Worm (Caenorhabditis elegans): ENCODE results near the gene srx-60.

The srx-60 gene

DNA sequence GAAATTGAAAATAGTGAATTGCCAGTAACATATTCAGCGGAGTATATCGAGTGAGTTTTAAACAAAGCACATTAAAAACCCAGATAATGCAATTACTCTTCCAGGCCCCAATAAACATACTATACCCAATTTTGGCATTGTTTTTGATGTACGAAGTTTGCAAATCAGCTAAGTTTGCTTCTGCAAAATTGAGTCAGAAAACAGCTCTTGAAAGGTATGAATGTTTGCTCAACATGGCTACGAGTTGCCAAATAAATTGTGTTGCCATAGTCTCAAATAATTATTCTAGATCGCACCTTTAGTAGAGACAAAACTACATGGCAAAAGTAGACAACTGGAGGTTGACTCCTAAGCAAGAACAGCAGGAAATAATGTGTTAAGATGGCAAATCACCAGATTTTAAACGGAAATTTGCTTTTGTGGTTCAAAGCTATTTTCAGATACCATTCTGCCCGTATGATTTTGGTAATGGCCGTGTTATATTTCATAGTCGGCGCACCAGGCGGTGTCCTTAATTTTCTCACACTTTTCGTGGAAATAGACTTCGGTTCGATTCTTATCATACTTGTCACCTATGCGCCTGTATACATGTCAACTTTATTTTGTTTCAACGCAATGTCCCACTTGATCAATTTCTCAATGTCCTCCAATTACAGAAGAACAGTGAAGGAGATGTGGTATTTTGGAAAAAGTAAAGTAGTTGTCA is 31.9 kb downstream of the srx-60 start (continued):
- TF ChIP-seq nhr-27 (tag; optimal IDR thresholded peaks at IDR 0.05) (peak; percentile 33), nfya-2 (GFP tag; IDR thresholded peaks at IDR 0.05) (0 out of 2 replicates have a peak, but pooled peaks have one; percentile 38), F57C9.4 (tag; optimal IDR thresholded peaks at IDR 0.05) (peak; percentile 50), hmg-20 (GFP tag; IDR thresholded peaks at IDR 0.05) (no peak), ztf-22 (GFP tag; optimal IDR thresholded peaks at IDR 0.05) (peak; percentile 63), F22D6.2 (tag; optimal IDR thresholded peaks at IDR 0.05) (no peak), F49E8.2 (tag; optimal IDR thresholded peaks at IDR 0.05; ENCODE audit: insufficient read depth) (no peak), F33H1.4 (GFP tag; IDR thresholded peaks at IDR 0.05) (no peak), rpc-1 (optimal IDR thresholded peaks at IDR 0.05) (no peak), rpc-1 (tag; optimal IDR thresholded peaks at IDR 0.05) (no peak), Y67H2A.10 (GFP tag; conservative IDR thresholded peaks at IDR 0.05) (no peak), him-1 (tag; optimal IDR thresholded peaks at IDR 0.05) (no peak), egl-18 (GFP tag; IDR thresholded peaks at IDR 0.05) (no peak), ztf-18 (tag; optimal IDR thresholded peaks at IDR 0.05) (no peak), ztf-26 (tag; optimal IDR thresholded peaks at IDR 0.05) (peak; percentile 40), Y79H2A.3 (GFP tag; conservative IDR thresholded peaks at IDR 0.05) (no peak), sptf-2 (GFP tag; optimal IDR thresholded peaks at IDR 0.05) (no peak), athp-1 (tag; optimal IDR thresholded peaks at IDR 0.05) (peak; percentile 46), pha-4 (tag; optimal IDR thresholded peaks at IDR 0.05) (peak; percentile 83), ceh-91 (GFP tag; IDR thresholded peaks at IDR 0.05) (no peak), mel-28 (tag; optimal IDR thresholded peaks at IDR 0.05; ENCODE audit: borderline replicate concordance) (no peak), snpc-1.3 (tag; optimal IDR thresholded peaks at IDR 0.05; ENCODE audit: insufficient read depth) (no peak), B0035.1 (tag; optimal IDR thresholded peaks at IDR 0.05) (peak; percentile 21), ceh-27 (GFP tag; optimal IDR thresholded peaks at IDR 0.05) (peak; percentile 9), ztf-3 (GFP tag; optimal IDR thresholded peaks at IDR 0.05) (peak; percentile 22), let-607 (tag; optimal IDR thresholded peaks at IDR 0.05) (peak in 1 of 2 experiments; percentile 42), F37B4.10 (GFP tag; IDR thresholded peaks at IDR 0.05) (no peak), ztf-6 (GFP tag; IDR thresholded peaks at IDR 0.05) (no peak), Y95B8A.8 (GFP tag; IDR thresholded peaks at IDR 0.05) (peak; percentile 63; the same call in 1 of the 2 replicates), attf-6 (GFP tag; IDR thresholded peaks at IDR 0.05) (no peak), ceh-100 (GFP tag; IDR thresholded peaks at IDR 0.05) (no peak), ztf-28 (GFP tag; IDR thresholded peaks at IDR 0.05) (no peak), sdz-38 (tag; optimal IDR thresholded peaks at IDR 0.05) (no peak), nfyb-1 (GFP tag; IDR thresholded peaks at IDR 0.05) (peak; percentile 79), tbp1 (GFP tag; optimal IDR thresholded peaks at IDR 0.05) (peak; percentile 38), let-526 (GFP tag; IDR thresholded peaks at IDR 0.05) (no peak), F57A8.1 (GFP tag; optimal IDR thresholded peaks at IDR 0.05) (no peak), ceh-58 (GFP tag; IDR thresholded peaks at IDR 0.05) (no peak), unc-62 (GFP tag; optimal IDR thresholded peaks at IDR 0.05) (no peak), bed-1 (GFP tag; IDR thresholded peaks at IDR 0.05) (no peak), xnd-1 (tag; optimal IDR thresholded peaks at IDR 0.05) (no peak), egrh-3 (GFP tag; IDR thresholded peaks at IDR 0.05) (no peak), mxl-1 (tag; optimal IDR thresholded peaks at IDR 0.05) (peak; percentile 4), Y56A3A.18 (GFP tag; IDR thresholded peaks at IDR 0.05) (peak; percentile 56), cebp-1 (GFP tag; IDR thresholded peaks at IDR 0.05) (no peak; the same call in 1 of the 2 replicates), cebp-1 (tag; optimal IDR thresholded peaks at IDR 0.05) (peak; percentile 70), lag-1 (GFP tag; IDR thresholded peaks at IDR 0.05) (no peak), F23B12.7 (tag; optimal IDR thresholded peaks at IDR 0.05; ENCODE audit: insufficient read depth) (no peak)

Data from whole organism, young adult.